Worm (Caenorhabditis elegans): ENCODE results near the gene rad-54.L2.

- TF ChIP-seq nhr-237 (tag; optimal IDR thresholded peaks at IDR 0.05) (no peak), sptf-1 (tag; optimal IDR thresholded peaks at IDR 0.05) (no peak), skn-1 (tag; optimal IDR thresholded peaks at IDR 0.05) (no peak), aly-2 (tag; optimal IDR thresholded peaks at IDR 0.05) (no peak), nhr-11 (tag; optimal IDR thresholded peaks at IDR 0.05) (no peak), unc-30 (tag; optimal IDR thresholded peaks at IDR 0.05) (no peak), lsy-2 (tag; optimal IDR thresholded peaks at IDR 0.05) (no peak), xbp-1 (tag; optimal IDR thresholded peaks at IDR 0.05) (no peak)
Observed at ce11 chrIV:8929942-8930492, 36.1 kb downstream of the rad-54.L2 start, which contains the start of the genes D1046.18 and slc-25A26.

Measured in whole organism, L1 larva.